Worm (Caenorhabditis elegans): ENCODE results near the gene nhr-132.

DNA sequence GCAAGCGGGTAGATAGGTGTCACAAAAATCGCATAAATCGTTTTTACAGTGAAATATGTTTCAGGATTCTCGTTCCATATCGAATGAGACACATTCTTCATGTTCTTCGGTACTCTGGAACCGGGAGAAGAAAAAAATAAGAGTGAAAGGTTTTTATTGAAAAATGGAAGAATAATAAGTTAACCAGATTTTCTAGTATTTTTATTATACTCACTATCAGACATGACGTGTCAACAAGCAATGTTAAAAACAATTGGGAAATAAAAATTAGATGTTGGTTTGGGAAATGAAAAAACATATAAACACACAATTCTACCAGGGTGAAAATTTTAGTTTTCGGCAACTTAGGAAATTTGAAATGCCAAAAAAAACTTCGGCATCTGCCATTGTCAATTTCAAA is 21.8 kb upstream of the nhr-132 start, which contains the start of gene srh-37:
- no peak for TF ChIP-seq nhr-76 (tag; optimal IDR thresholded peaks at IDR 0.05)
- no peak for TF ChIP-seq lin-13 (tag; optimal IDR thresholded peaks at IDR 0.05)
- no peak for TF ChIP-seq elt-1 (tag; optimal IDR thresholded peaks at IDR 0.05; ENCODE audit: borderline replicate concordance, insufficient read depth)
- TF ChIP-seq pha-4 (tag; optimal IDR thresholded peaks at IDR 0.05) = no peak
- TF ChIP-seq lsy-2 (tag; optimal IDR thresholded peaks at IDR 0.05) = no peak
- no peak for TF ChIP-seq ztf-11 (tag; optimal IDR thresholded peaks at IDR 0.05)
- no peak for TF ChIP-seq nhr-12 (tag; optimal IDR thresholded peaks at IDR 0.05)
- no peak for TF ChIP-seq nhr-237 (tag; optimal IDR thresholded peaks at IDR 0.05)
- no peak for TF ChIP-seq hlh-1 (tag; optimal IDR thresholded peaks at IDR 0.05)
- no peak for TF ChIP-seq ces-1 (GFP tag; optimal IDR thresholded peaks at IDR 0.05)
